Fruit fly (Drosophila melanogaster): ENCODE data around the gene Uch.
A peak's percentile ranks its signal among the peaks of the same experiment; 100 is the strongest.

Gene Uch

DNA sequence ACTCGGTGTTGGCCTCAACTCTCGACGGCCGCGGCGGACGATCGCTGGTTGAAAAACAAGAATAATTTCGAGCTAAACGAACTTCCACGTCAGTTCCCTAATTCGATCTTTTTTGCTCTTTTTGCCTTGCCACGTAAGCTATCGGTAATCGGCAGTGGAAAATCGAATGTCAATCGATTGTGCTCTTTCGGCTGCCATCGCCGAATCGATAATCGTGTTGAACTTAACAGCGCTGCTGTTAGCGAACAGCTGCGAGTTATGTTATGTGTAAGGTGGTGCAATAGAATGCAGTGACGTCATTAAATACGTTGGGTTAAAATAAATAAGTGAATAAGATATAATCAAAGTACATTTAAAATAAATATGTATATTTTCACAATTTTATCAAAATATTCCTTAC lies 22.7 kb upstream of the Uch start, which contains the start of gene Sec24CD:
Sec24CD (minus strand) TSS at position 123 of the 400 bp plus-strand sequence.
- no peak for TF ChIP-seq fd102C (GFP tag; optimal IDR thresholded peaks at IDR 0.05)
- TF ChIP-seq stwl (tag; optimal IDR thresholded peaks at IDR 0.05): peak; percentile 92
- TF ChIP-seq CG6854 (GFP tag; optimal IDR thresholded peaks at IDR 0.05): no peak
- peak; percentile 6 for TF ChIP-seq CG2120 (GFP tag; optimal IDR thresholded peaks at IDR 0.05)
- no peak for TF ChIP-seq fd64A (GFP tag; optimal IDR thresholded peaks at IDR 0.05)
- TF ChIP-seq CG15514 (GFP tag; optimal IDR thresholded peaks at IDR 0.05): peak; percentile 74
- no peak for TF ChIP-seq CG8944 (GFP tag; optimal IDR thresholded peaks at IDR 0.05)
- no peak for TF ChIP-seq pb (GFP tag; optimal IDR thresholded peaks at IDR 0.05)
- no peak for TF ChIP-seq CG9932 (GFP tag; IDR thresholded peaks at IDR 0.05)
- peak; percentile 20 to 88 for TF ChIP-seq crp (GFP tag; optimal IDR thresholded peaks at IDR 0.05)
- no peak for TF ChIP-seq CG14441 (GFP tag; IDR thresholded peaks at IDR 0.05)
- no peak for TF ChIP-seq CG6765 (GFP tag; optimal IDR thresholded peaks at IDR 0.05)
- peak; percentile 95 for TF ChIP-seq CG7963 (GFP tag; IDR thresholded peaks at IDR 0.05; ENCODE audit: partially characterized antibody)
- TF ChIP-seq tx (GFP tag; optimal IDR thresholded peaks at IDR 0.05): no peak
- no peak for TF ChIP-seq Dfd (GFP tag; optimal IDR thresholded peaks at IDR 0.05)
- TF ChIP-seq ranshi (GFP tag; IDR thresholded peaks at IDR 0.05): no peak
- peak; percentile 60; the same call in 1 of the 3 replicates for TF ChIP-seq ci (GFP tag; IDR thresholded peaks at IDR 0.05)
- no peak for TF ChIP-seq tll (GFP tag; optimal IDR thresholded peaks at IDR 0.05)
- no peak for TF ChIP-seq CG14965 (GFP tag; optimal IDR thresholded peaks at IDR 0.05; ENCODE audit: borderline replicate concordance)
- TF ChIP-seq CG15011 (GFP tag; optimal IDR thresholded peaks at IDR 0.05): no peak
- no peak for TF ChIP-seq Six4 (GFP tag; optimal IDR thresholded peaks at IDR 0.05)
- no peak for TF ChIP-seq oc (tag; optimal IDR thresholded peaks at IDR 0.05)
- TF ChIP-seq CG17829 (tag; optimal IDR thresholded peaks at IDR 0.05): peak; percentile 33
- no peak for TF ChIP-seq CG8388 (GFP tag; optimal IDR thresholded peaks at IDR 0.05)
- no peak for TF ChIP-seq pan (optimal IDR thresholded peaks at IDR 0.05)
- TF ChIP-seq pan (GFP tag; optimal IDR thresholded peaks at IDR 0.05 in 1 of 2, IDR thresholded peaks at IDR 0.05 in 1 of 2): no peak
- TF ChIP-seq Dad (GFP tag; optimal IDR thresholded peaks at IDR 0.05): no peak
- no peak for TF ChIP-seq CG9215 (GFP tag; IDR thresholded peaks at IDR 0.05)
- no peak for TF ChIP-seq CG3838 (GFP tag; optimal IDR thresholded peaks at IDR 0.05)
- TF ChIP-seq Spps (tag; optimal IDR thresholded peaks at IDR 0.05): no peak
- no peak for TF ChIP-seq CG17361 (GFP tag; IDR thresholded peaks at IDR 0.05)
- TF ChIP-seq row (GFP tag; IDR thresholded peaks at IDR 0.05): peak; percentile 80
- TF ChIP-seq CG5245 (GFP tag; optimal IDR thresholded peaks at IDR 0.05): no peak
- no peak for TF ChIP-seq fd96Cb (tag; optimal IDR thresholded peaks at IDR 0.05)
- TF ChIP-seq ftz-f1 (GFP tag; optimal IDR thresholded peaks at IDR 0.05): no peak
- no peak for TF ChIP-seq Hmr (GFP tag; optimal IDR thresholded peaks at IDR 0.05)
- TF ChIP-seq Dek (tag; optimal IDR thresholded peaks at IDR 0.05): no peak
- TF ChIP-seq CG1024 (GFP tag; IDR thresholded peaks at IDR 0.05): no peak
- TF ChIP-seq Hsf (GFP tag; optimal IDR thresholded peaks at IDR 0.05): no peak
- TF ChIP-seq CG12155 (GFP tag; optimal IDR thresholded peaks at IDR 0.05): no peak
- peak; percentile 33 for TF ChIP-seq sens (GFP tag)
- no peak for TF ChIP-seq Antp (GFP tag; optimal IDR thresholded peaks at IDR 0.05)
- TF ChIP-seq fd3F (GFP tag; optimal IDR thresholded peaks at IDR 0.05): no peak
- peak; percentile 84 for TF ChIP-seq unc-4 (GFP tag; IDR thresholded peaks at IDR 0.05; ENCODE audit: partially characterized antibody)
- TF ChIP-seq CG4282 (GFP tag; optimal IDR thresholded peaks at IDR 0.05): no peak
- no peak for TF ChIP-seq CG7839 (tag; optimal IDR thresholded peaks at IDR 0.05)
- TF ChIP-seq Poxn (GFP tag; IDR thresholded peaks at IDR 0.05): no peak
- no peak for TF ChIP-seq Hmx (GFP tag; optimal IDR thresholded peaks at IDR 0.05)
- TF ChIP-seq CG6813 (GFP tag; optimal IDR thresholded peaks at IDR 0.05): no peak
- TF ChIP-seq Dref (GFP tag; IDR thresholded peaks at IDR 0.05): peak; percentile 97
- no peak for TF ChIP-seq BtbVII (GFP tag; optimal IDR thresholded peaks at IDR 0.05)
- TF ChIP-seq tin (GFP tag; optimal IDR thresholded peaks at IDR 0.05): no peak
